Worm (Caenorhabditis elegans): ENCODE measurements around the gene cdc-50.B.
A peak's percentile ranks its signal among the peaks of the same experiment; 100 is the strongest.

cdc-50.B gene

ce11 chrIV:8754727-8755126 lies 9.9 kb upstream of the cdc-50.B start, which contains the start of gene elli-1:
TSS of gene elli-1 (minus strand) at chrIV:8754827.
- TF ChIP-seq tab-1 (GFP tag; IDR thresholded peaks at IDR 0.05) (no peak), flt-1 (GFP tag; IDR thresholded peaks at IDR 0.05) (no peak), med-1 (GFP tag; optimal IDR thresholded peaks at IDR 0.05; ENCODE audit: insufficient read depth) (no peak), cog-1 (tag; optimal IDR thresholded peaks at IDR 0.05) (no peak), ref-1 (GFP tag; conservative IDR thresholded peaks at IDR 0.05) (no peak), ztf-23 (GFP tag; IDR thresholded peaks at IDR 0.05) (no peak), ztf-29 (GFP tag; IDR thresholded peaks at IDR 0.05) (no peak), klf-2 (GFP tag; conservative IDR thresholded peaks at IDR 0.05) (no peak), T22C8.4 (GFP tag; IDR thresholded peaks at IDR 0.05) (no peak)

- TF ChIP-seq flt-1 (GFP tag; IDR thresholded peaks at IDR 0.05), result no peak
- TF ChIP-seq ref-1 (GFP tag; conservative IDR thresholded peaks at IDR 0.05), result no peak
- no peak for TF ChIP-seq tab-1 (GFP tag; IDR thresholded peaks at IDR 0.05)
- TF ChIP-seq T22C8.4 (GFP tag; IDR thresholded peaks at IDR 0.05), result no peak
- no peak for TF ChIP-seq ztf-23 (GFP tag; IDR thresholded peaks at IDR 0.05)
- TF ChIP-seq med-1 (GFP tag; optimal IDR thresholded peaks at IDR 0.05; ENCODE audit: insufficient read depth), result no peak
- no peak for TF ChIP-seq klf-2 (GFP tag; conservative IDR thresholded peaks at IDR 0.05)
- TF ChIP-seq cog-1 (tag; optimal IDR thresholded peaks at IDR 0.05), result no peak
- no peak for TF ChIP-seq ztf-29 (GFP tag; IDR thresholded peaks at IDR 0.05)
These were observed 6.9 kb upstream of the cdc-50.B start for ce11 chrIV:8757729-8758128.

ce11 chrIV:8758620-8759019 lies 6.0 kb upstream of the cdc-50.B start:
- TF ChIP-seq flt-1 (GFP tag; IDR thresholded peaks at IDR 0.05) (no peak), med-1 (GFP tag; optimal IDR thresholded peaks at IDR 0.05; ENCODE audit: insufficient read depth) (no peak), cog-1 (tag; optimal IDR thresholded peaks at IDR 0.05) (no peak), ref-1 (GFP tag; conservative IDR thresholded peaks at IDR 0.05) (no peak), ztf-23 (GFP tag; IDR thresholded peaks at IDR 0.05) (no peak), ztf-29 (GFP tag; IDR thresholded peaks at IDR 0.05) (no peak), tab-1 (GFP tag; IDR thresholded peaks at IDR 0.05) (no peak), T22C8.4 (GFP tag; IDR thresholded peaks at IDR 0.05) (no peak), klf-2 (GFP tag; conservative IDR thresholded peaks at IDR 0.05) (no peak)

- TF ChIP-seq tab-1 (GFP tag; IDR thresholded peaks at IDR 0.05) (no peak), ztf-29 (GFP tag; IDR thresholded peaks at IDR 0.05) (no peak), ref-1 (GFP tag; conservative IDR thresholded peaks at IDR 0.05) (no peak), ztf-23 (GFP tag; IDR thresholded peaks at IDR 0.05) (no peak), med-1 (GFP tag; optimal IDR thresholded peaks at IDR 0.05; ENCODE audit: insufficient read depth) (no peak), flt-1 (GFP tag; IDR thresholded peaks at IDR 0.05) (no peak), klf-2 (GFP tag; conservative IDR thresholded peaks at IDR 0.05) (no peak), cog-1 (tag; optimal IDR thresholded peaks at IDR 0.05) (no peak), T22C8.4 (GFP tag; IDR thresholded peaks at IDR 0.05) (no peak)
These were observed 2.8 kb upstream of the cdc-50.B start, which contains the start of the genes F20C5.11 and klp-11 for ce11 chrIV:8761896-8762295. TSS of gene F20C5.11 (minus strand) at chrIV:8761996. TSS of gene klp-11 (minus strand) at chrIV:8762066.

ce11 chrIV:8762471-8762870 lies 2.2 kb upstream of the cdc-50.B start:
- peak; percentile 74 for TF ChIP-seq T22C8.4 (GFP tag; IDR thresholded peaks at IDR 0.05)
- TF ChIP-seq med-1 (GFP tag; optimal IDR thresholded peaks at IDR 0.05; ENCODE audit: insufficient read depth), result no peak
- TF ChIP-seq cog-1 (tag; optimal IDR thresholded peaks at IDR 0.05), result peak; percentile 47

- no peak for TF ChIP-seq T22C8.4 (GFP tag; IDR thresholded peaks at IDR 0.05)
- TF ChIP-seq ztf-29 (GFP tag; IDR thresholded peaks at IDR 0.05), result no peak
- TF ChIP-seq ref-1 (GFP tag; conservative IDR thresholded peaks at IDR 0.05), result no peak
- no peak for TF ChIP-seq cog-1 (tag; optimal IDR thresholded peaks at IDR 0.05)
- TF ChIP-seq ztf-23 (GFP tag; IDR thresholded peaks at IDR 0.05), result no peak
- no peak for TF ChIP-seq med-1 (GFP tag; optimal IDR thresholded peaks at IDR 0.05; ENCODE audit: insufficient read depth)
- TF ChIP-seq klf-2 (GFP tag; conservative IDR thresholded peaks at IDR 0.05), result no peak
- no peak for TF ChIP-seq tab-1 (GFP tag; IDR thresholded peaks at IDR 0.05)
- TF ChIP-seq flt-1 (GFP tag; IDR thresholded peaks at IDR 0.05), result no peak
These were observed 4.9 kb downstream of the cdc-50.B start, which contains the start of gene F20C5.5 for ce11 chrIV:8769539-8769938. TSS of gene F20C5.5 (minus strand) at chrIV:8769639.

ce11 chrIV:8772800-8773256 lies 8.2 kb downstream of the cdc-50.B start, which contains the start of gene F20C5.6:
TSS of gene F20C5.6 (minus strand) at chrIV:8773206.
- TF ChIP-seq med-1 (GFP tag; optimal IDR thresholded peaks at IDR 0.05; ENCODE audit: insufficient read depth) (no peak), ztf-23 (GFP tag; IDR thresholded peaks at IDR 0.05) (no peak), klf-2 (GFP tag; conservative IDR thresholded peaks at IDR 0.05) (no peak), cog-1 (tag; optimal IDR thresholded peaks at IDR 0.05) (no peak), ztf-29 (GFP tag; IDR thresholded peaks at IDR 0.05) (no peak), tab-1 (GFP tag; IDR thresholded peaks at IDR 0.05) (no peak), ref-1 (GFP tag; conservative IDR thresholded peaks at IDR 0.05) (no peak), flt-1 (GFP tag; IDR thresholded peaks at IDR 0.05) (no peak), T22C8.4 (GFP tag; IDR thresholded peaks at IDR 0.05) (no peak)

ce11 chrIV:8778045-8778444 lies 13.4 kb downstream of the cdc-50.B start, which contains the start of gene C33D9.6:
TSS of gene C33D9.6 (minus strand) at chrIV:8778145.
- no peak for TF ChIP-seq ztf-29 (GFP tag; IDR thresholded peaks at IDR 0.05)
- no peak for TF ChIP-seq T22C8.4 (GFP tag; IDR thresholded peaks at IDR 0.05)
- TF ChIP-seq flt-1 (GFP tag; IDR thresholded peaks at IDR 0.05), result no peak
- no peak for TF ChIP-seq klf-2 (GFP tag; conservative IDR thresholded peaks at IDR 0.05)
- TF ChIP-seq tab-1 (GFP tag; IDR thresholded peaks at IDR 0.05), result no peak
- TF ChIP-seq ztf-23 (GFP tag; IDR thresholded peaks at IDR 0.05), result no peak
- TF ChIP-seq ref-1 (GFP tag; conservative IDR thresholded peaks at IDR 0.05), result no peak
- no peak for TF ChIP-seq cog-1 (tag; optimal IDR thresholded peaks at IDR 0.05)
- TF ChIP-seq med-1 (GFP tag; optimal IDR thresholded peaks at IDR 0.05; ENCODE audit: insufficient read depth), result no peak

ce11 chrIV:8782172-8782571 lies 17.5 kb downstream of the cdc-50.B start:
- peak; percentile 92 for TF ChIP-seq ztf-29 (GFP tag; IDR thresholded peaks at IDR 0.05)
- TF ChIP-seq ref-1 (GFP tag; conservative IDR thresholded peaks at IDR 0.05), result no peak
- TF ChIP-seq cog-1 (tag; optimal IDR thresholded peaks at IDR 0.05), result peak; percentile 93
- no peak for TF ChIP-seq ztf-23 (GFP tag; IDR thresholded peaks at IDR 0.05)
- TF ChIP-seq flt-1 (GFP tag; IDR thresholded peaks at IDR 0.05), result peak; percentile 73
- TF ChIP-seq tab-1 (GFP tag; IDR thresholded peaks at IDR 0.05), result 0 out of 2 replicates have a peak, but pooled peaks have one; percentile 51
- no peak for TF ChIP-seq T22C8.4 (GFP tag; IDR thresholded peaks at IDR 0.05)
- TF ChIP-seq klf-2 (GFP tag; conservative IDR thresholded peaks at IDR 0.05), result no peak
- no peak for TF ChIP-seq med-1 (GFP tag; optimal IDR thresholded peaks at IDR 0.05; ENCODE audit: insufficient read depth)
